Worm (Caenorhabditis elegans) whole organism, L4 larva: Measurements from ENCODE around the gene F46H5.5.
A peak's percentile ranks its signal among the peaks of the same experiment; 100 is the strongest.

Experiments used
- F10B5.3 ChIP-seq: sonication (generic microtip); optimal IDR thresholded peaks from 2 replicates; lab custom pipeline; 2016; ENCODE audit warnings: mild to moderate bottlenecking, missing genetic modification characterization, missing compliant biosample characterization
- F37D6.2 ChIP-seq: sonication (generic microtip); optimal IDR thresholded peaks from 2 replicates; lab custom pipeline; 2016; ENCODE audit warnings: mild to moderate bottlenecking, missing genetic modification characterization, missing compliant biosample characterization
- R02D3.7 ChIP-seq: fragments of 150-350 bp; sonication (generic microtip); optimal IDR thresholded peaks from 3 replicates; lab custom pipeline; 2014; ENCODE audit warnings: missing biosample characterization, missing genetic modification characterization
- Y48G9A.11 ChIP-seq: fragments of 200-800 bp; sonication (Bioruptor generic); IDR thresholded peaks from 2 replicates; pipeline ENCODE4 v1.3.6; 2022; ENCODE audit warnings: missing genetic modification reagents, missing genetic modification characterization, missing compliant biosample characterization
- Y5F2A.4 ChIP-seq: fragments of 200-800 bp; sonication (Bioruptor generic); optimal IDR thresholded peaks from 2 replicates; lab custom pipeline; 2018; ENCODE audit warnings: mild to moderate bottlenecking, missing genetic modification characterization, missing compliant biosample characterization
- ceh-44 ChIP-seq: fragments of 200-800 bp; sonication (Bioruptor generic); IDR thresholded peaks from 2 replicates; pipeline ENCODE4 v1.3.6; 2022; ENCODE audit warnings: missing genetic modification reagents, missing genetic modification characterization, missing compliant biosample characterization
- cey-2 ChIP-seq: sonication (generic microtip); optimal IDR thresholded peaks from 3 replicates; lab custom pipeline; 2017; ENCODE audit warnings: missing genetic modification characterization, mild to moderate bottlenecking, missing compliant biosample characterization, antibody characterized with exemption, borderline replicate concordance; ENCODE audit not compliant: insufficient read depth
- dmd-6 ChIP-seq: fragments of 200-800 bp; sonication (Bioruptor generic); IDR thresholded peaks from 2 replicates; pipeline ENCODE4 v1.3.6; 2022; ENCODE audit warnings: missing genetic modification reagents, missing genetic modification characterization, missing compliant biosample characterization
- duxl-1 ChIP-seq: sonication (generic microtip); optimal IDR thresholded peaks from 2 replicates; lab custom pipeline; 2016; ENCODE audit warnings: mild to moderate bottlenecking, missing genetic modification characterization, moderate library complexity, missing compliant biosample characterization; ENCODE audit not compliant: poor library complexity
- gei-8 ChIP-seq: fragments of 200-800 bp; sonication (Bioruptor generic); optimal IDR thresholded peaks from 2 replicates; lab custom pipeline; 2018; ENCODE audit warnings: mild to moderate bottlenecking, missing genetic modification characterization, missing compliant biosample characterization
- hlh-11 ChIP-seq: fragments of 200-800 bp; sonication (Bioruptor generic); optimal IDR thresholded peaks from 2 replicates; lab custom pipeline; 2018; ENCODE audit warnings: mild to moderate bottlenecking, missing genetic modification characterization, missing compliant biosample characterization
- hlh-30 ChIP-seq: sonication (generic microtip); optimal IDR thresholded peaks from 2 replicates; lab custom pipeline; 2017; ENCODE audit warnings: antibody characterized with exemption, mild to moderate bottlenecking, missing genetic modification characterization, missing compliant biosample characterization; ENCODE audit not compliant: insufficient read depth
- lim-7 ChIP-seq: fragments of 200-800 bp; sonication (Bioruptor generic); IDR thresholded peaks from 2 replicates; pipeline ENCODE4 v1.3.6; 2022; ENCODE audit warnings: missing genetic modification characterization, missing compliant biosample characterization
- lin-13 ChIP-seq: fragments of 150-350 bp; optimal IDR thresholded peaks from 2 replicates; lab custom pipeline; 2014; ENCODE audit warnings: missing biosample characterization, missing genetic modification reagents, missing genetic modification characterization
- lir-3 ChIP-seq: sonication (generic microtip); optimal IDR thresholded peaks from 2 replicates; lab custom pipeline; 2016; ENCODE audit warnings: mild to moderate bottlenecking, missing genetic modification characterization, missing compliant biosample characterization
- mep-1 ChIP-seq: fragments of 150-350 bp; sonication (generic microtip); optimal IDR thresholded peaks from 3 replicates; lab custom pipeline; 2014; ENCODE audit warnings: missing biosample characterization, missing genetic modification characterization
- mxl-3 ChIP-seq: fragments of 200-800 bp; sonication (Bioruptor generic); optimal IDR thresholded peaks from 2 replicates; lab custom pipeline; 2018; ENCODE audit warnings: mild to moderate bottlenecking, missing genetic modification characterization, missing compliant biosample characterization
- nhr-11 ChIP-seq: fragments of 150-350 bp; optimal IDR thresholded peaks from 2 replicates; lab custom pipeline; 2014; ENCODE audit warnings: missing biosample characterization, missing genetic modification characterization
- nhr-111 ChIP-seq: fragments of 200-800 bp; sonication (Bioruptor generic); optimal IDR thresholded peaks from 2 replicates; lab custom pipeline; 2018; ENCODE audit warnings: mild to moderate bottlenecking, missing genetic modification characterization, missing compliant biosample characterization
- nhr-25 ChIP-seq: sonication (generic microtip); optimal IDR thresholded peaks from 2 replicates; lab custom pipeline; 2017; ENCODE audit warnings: missing genetic modification characterization, mild to moderate bottlenecking, missing compliant biosample characterization, antibody characterized with exemption, moderate library complexity, borderline replicate concordance; ENCODE audit not compliant: insufficient read depth
- nhr-28 ChIP-seq: fragments of 150-350 bp; optimal IDR thresholded peaks from 2 replicates; lab custom pipeline; 2014; ENCODE audit warnings: missing biosample characterization, missing genetic modification characterization
- nhr-41 ChIP-seq: fragments of 200-800 bp; sonication (Bioruptor generic); IDR thresholded peaks from 2 replicates; pipeline ENCODE4 v1.3.6; 2022; ENCODE audit warnings: missing genetic modification reagents, missing genetic modification characterization, missing compliant biosample characterization
- nhr-6 ChIP-seq: fragments of 150-350 bp; optimal IDR thresholded peaks from 2 replicates; lab custom pipeline; 2014; ENCODE audit warnings: missing biosample characterization, missing genetic modification characterization
- pha-4 ChIP-seq, 2 experiments: fragments of 150-350 bp in 1 of 2; fragments of 200-800 bp in 1 of 2; sonication (Bioruptor generic) in 1 of 2; IDR thresholded peaks in 1 of 2; optimal IDR thresholded peaks in 1 of 2; 2 replicates each; pipeline versions ENCODE4 v1.3.6 to Lab custom; 2014 to 2022; ENCODE audit warnings: missing genetic modification characterization in 2 of 2, missing genetic modification reagents in 2 of 2, missing biosample characterization in 1 of 2, missing compliant biosample characterization in 1 of 2
- pqm-1 ChIP-seq: sonication (generic microtip); optimal IDR thresholded peaks from 2 replicates; lab custom pipeline; 2017; ENCODE audit warnings: missing biosample characterization, missing genetic modification characterization
- rbr-2 ChIP-seq: sonication (generic microtip); optimal IDR thresholded peaks from 2 replicates; lab custom pipeline; 2016; ENCODE audit warnings: missing genotype, missing genetic modification characterization, missing compliant biosample characterization
- spr-1 ChIP-seq: sonication (generic microtip); optimal IDR thresholded peaks from 2 replicates; lab custom pipeline; 2016; ENCODE audit warnings: mild to moderate bottlenecking, missing genetic modification characterization, missing compliant biosample characterization
- spr-3 ChIP-seq: fragments of 200-800 bp; sonication (Bioruptor generic); optimal IDR thresholded peaks from 2 replicates; lab custom pipeline; 2018; ENCODE audit warnings: mild to moderate bottlenecking, missing genetic modification characterization, missing compliant biosample characterization
- unc-130 ChIP-seq: sonication (generic microtip); optimal IDR thresholded peaks from 2 replicates; lab custom pipeline; 2016; ENCODE audit warnings: missing genetic modification reagents, missing genetic modification characterization, missing compliant biosample characterization
- unc-62 ChIP-seq, 3 experiments: fragments of 150-350 bp in 1 of 3; sonication (generic microtip); optimal IDR thresholded peaks in 2 of 3; peaks in 1 of 3; 1 replicate in 1 of 3; 2 replicates in 2 of 3; lab custom pipeline; 2014 to 2017; ENCODE audit warnings: missing biosample characterization in 3 of 3, missing genetic modification characterization in 3 of 3, missing genetic modification reagents in 3 of 3, missing genotype in 1 of 3
- vab-7 ChIP-seq: fragments of 200-800 bp; sonication (Bioruptor generic); IDR thresholded peaks from 2 replicates; pipeline ENCODE4 v1.3.6; 2022; ENCODE audit warnings: missing genetic modification reagents, missing genetic modification characterization, missing compliant biosample characterization
- ztf-7 ChIP-seq: fragments of 150-350 bp; optimal IDR thresholded peaks from 2 replicates; lab custom pipeline; 2014; ENCODE audit warnings: missing biosample characterization, missing genetic modification characterization

Gene F46H5.5

ce11 chrX:7217704-7218479, 38.9 kb downstream of the F46H5.5 start, which contains the start of gene syd-9 (continued):
- TF ChIP-seq lim-7 (GFP tag; lab: Robert Waterston, UW) (0 out of 2 replicates have a peak, but pooled peaks have one; percentile 21), duxl-1 (tag; lab: Kevin White, UChicago) (no peak), unc-130 (GFP tag; lab: Kevin White, UChicago) (no peak), ztf-7 (tag; lab: Kevin White, UChicago) (no peak), gei-8 (GFP tag; lab: Kevin White, UChicago) (no peak), lir-3 (tag; lab: Kevin White, UChicago) (no peak), Y5F2A.4 (GFP tag; lab: Kevin White, UChicago) (no peak), R02D3.7 (tag; lab: Kevin White, UChicago) (no peak), lin-13 (no peak), nhr-6 (tag; lab: Kevin White, UChicago) (no peak), nhr-111 (GFP tag; lab: Kevin White, UChicago) (no peak), pha-4 (GFP tag; IDR thresholded peaks at IDR 0.05; lab: Robert Waterston, UW) (no peak), pha-4 (tag; optimal IDR thresholded peaks at IDR 0.05; lab: Kevin White, UChicago) (no peak)

ce11 chrX:7211405-7211804, 45.4 kb downstream of the F46H5.5 start, which contains the start of gene spp-22:
Gene spp-22 (plus strand): TSS chrX:7211705.
- no peak for TF ChIP-seq F10B5.3 (tag; lab: Kevin White, UChicago)
- TF ChIP-seq spr-1 (tag; lab: Kevin White, UChicago): no peak
- no peak for TF ChIP-seq nhr-28
- TF ChIP-seq nhr-25: no peak
- TF ChIP-seq ceh-44: no peak
- TF ChIP-seq lir-3 (tag; lab: Kevin White, UChicago): no peak
- TF ChIP-seq vab-7 (GFP tag; lab: Robert Waterston, UW): no peak
- no peak for TF ChIP-seq dmd-6 (GFP tag; lab: Robert Waterston, UW)
- no peak for TF ChIP-seq spr-3
- no peak for TF ChIP-seq unc-62 (GFP tag; optimal IDR thresholded peaks at IDR 0.05 in 1 of 2; lab: Kevin White, UChicago)
- TF ChIP-seq unc-62 (tag; optimal IDR thresholded peaks at IDR 0.05; lab: Kevin White, UChicago): no peak
- no peak for TF ChIP-seq unc-130 (GFP tag; lab: Kevin White, UChicago)
- TF ChIP-seq cey-2: no peak
- TF ChIP-seq F37D6.2 (tag; lab: Kevin White, UChicago): no peak
- TF ChIP-seq nhr-41 (GFP tag; lab: Robert Waterston, UW): no peak
- TF ChIP-seq mep-1 (tag; lab: Kevin White, UChicago): no peak
- TF ChIP-seq rbr-2 (tag; lab: Kevin White, UChicago): no peak
- TF ChIP-seq duxl-1 (tag; lab: Kevin White, UChicago): no peak

ce11 chrX:7210467-7211107, 46.2 kb downstream of the F46H5.5 start:
- no peak for TF ChIP-seq F37D6.2 (tag; lab: Kevin White, UChicago)
- no peak for TF ChIP-seq Y48G9A.11 (GFP tag; lab: Robert Waterston, UW)
- no peak for TF ChIP-seq pqm-1 (tag; lab: Kevin White, UChicago)
- TF ChIP-seq nhr-11 (tag; lab: Kevin White, UChicago): peak; percentile 6
- peak; percentile 32 for TF ChIP-seq mxl-3
- TF ChIP-seq hlh-11 (tag; lab: Kevin White, UChicago): peak; percentile 44
- peak; percentile 15 for TF ChIP-seq hlh-30 (tag; lab: Kevin White, UChicago)
